Worm (Caenorhabditis elegans) whole organism, early embryonic: Measurements from ENCODE around the gene bca-1.
A peak's percentile ranks its signal among the peaks of the same experiment; 100 is the strongest.

Experiments used
- B0310.2 ChIP-seq: sonication (generic microtip); optimal IDR thresholded peaks from 2 replicates; lab custom pipeline; 2016; ENCODE audit warnings: mild to moderate bottlenecking, missing genetic modification characterization, missing compliant biosample characterization
- F13C5.2 ChIP-seq: sonication (generic microtip); optimal IDR thresholded peaks from 2 replicates; lab custom pipeline; 2017; ENCODE audit warnings: mild to moderate bottlenecking, missing genetic modification characterization, inconsistent platforms, missing compliant biosample characterization
- aly-1 ChIP-seq: sonication (generic microtip); optimal IDR thresholded peaks from 2 replicates; lab custom pipeline; 2016; ENCODE audit warnings: missing genetic modification characterization, missing compliant biosample characterization
- ama-1 ChIP-seq: fragments of 150-350 bp; optimal IDR thresholded peaks from 2 replicates; lab custom pipeline; 2014
- ceh-13 ChIP-seq: fragments of 200-800 bp; sonication (Bioruptor generic); optimal IDR thresholded peaks from 2 replicates; lab custom pipeline; 2018; ENCODE audit warnings: mild to moderate bottlenecking, missing genetic modification characterization, missing compliant biosample characterization
- ceh-36 ChIP-seq: sonication (generic microtip); optimal IDR thresholded peaks from 2 replicates; lab custom pipeline; 2016; ENCODE audit warnings: missing genetic modification characterization, inconsistent platforms, missing compliant biosample characterization
- ets-7 ChIP-seq: sonication (generic microtip); optimal IDR thresholded peaks from 2 replicates; lab custom pipeline; 2016; ENCODE audit warnings: missing genotype, missing genetic modification characterization, missing compliant biosample characterization
- flt-1 ChIP-seq: fragments of 200-800 bp; sonication (Bioruptor generic); IDR thresholded peaks from 2 replicates; pipeline ENCODE4 v1.3.6; 2022; ENCODE audit warnings: missing genetic modification characterization, missing compliant biosample characterization
- hmbx-1 ChIP-seq: sonication (generic microtip); optimal IDR thresholded peaks from 2 replicates; lab custom pipeline; 2016; ENCODE audit warnings: mild to moderate bottlenecking, missing genetic modification characterization, missing compliant biosample characterization
- hmg-4 ChIP-seq: fragments of 200-800 bp; sonication (Bioruptor generic); optimal IDR thresholded peaks from 2 replicates; lab custom pipeline; 2018; ENCODE audit warnings: mild to moderate bottlenecking, missing genetic modification characterization, missing compliant biosample characterization
- hnd-1 ChIP-seq: sonication (generic microtip); optimal IDR thresholded peaks from 2 replicates; lab custom pipeline; 2016; ENCODE audit warnings: missing genetic modification characterization, missing compliant biosample characterization
- pes-1 ChIP-seq: fragments of 200-800 bp; sonication (Bioruptor generic); IDR thresholded peaks from 2 replicates; pipeline ENCODE4 v1.3.6; 2022; ENCODE audit warnings: missing genetic modification reagents, missing genetic modification characterization, missing compliant biosample characterization
- scrt-1 ChIP-seq: fragments of 200-800 bp; sonication (Bioruptor generic); IDR thresholded peaks from 2 replicates; pipeline ENCODE4 v1.3.6; 2022; ENCODE audit warnings: missing genetic modification characterization, missing compliant biosample characterization
- sea-1 ChIP-seq: fragments of 200-800 bp; sonication (Bioruptor generic); conservative IDR thresholded peaks from 2 replicates; pipeline ENCODE4 v1.3.6; 2022; ENCODE audit warnings: missing genetic modification characterization, missing compliant biosample characterization
- tbx-11 ChIP-seq: fragments of 200-800 bp; sonication (Bioruptor generic); IDR thresholded peaks from 2 replicates; pipeline ENCODE4 v1.3.6; 2022; ENCODE audit warnings: missing genetic modification characterization, missing compliant biosample characterization
- tbx-37 ChIP-seq: fragments of 200-800 bp; sonication (Bioruptor generic); conservative IDR thresholded peaks from 2 replicates; pipeline ENCODE4 v1.3.6; 2022; ENCODE audit warnings: missing genetic modification reagents, missing genetic modification characterization, missing compliant biosample characterization
- tra-4 ChIP-seq: sonication (generic microtip); optimal IDR thresholded peaks from 2 replicates; lab custom pipeline; 2017; ENCODE audit warnings: missing genetic modification characterization, missing compliant biosample characterization

The bca-1 gene

DNA sequence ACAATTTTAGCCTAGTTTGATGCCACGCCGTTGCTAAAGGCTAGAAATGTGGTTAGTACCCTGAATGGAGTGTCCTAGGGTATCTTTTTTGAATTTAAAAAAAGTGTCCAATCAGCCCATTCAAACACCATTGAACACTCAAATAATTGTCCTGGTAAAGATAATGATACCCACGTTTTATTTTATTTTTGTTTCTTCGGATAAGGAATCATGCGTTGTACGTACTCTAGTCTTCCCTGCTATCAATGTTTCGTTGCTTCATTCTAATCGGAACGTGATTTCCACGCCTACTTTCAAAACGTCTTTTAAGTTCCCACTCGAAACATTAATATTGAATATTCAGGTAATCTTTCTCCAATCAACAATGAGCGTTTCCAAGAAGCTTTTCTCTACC lies 36.1 kb upstream of the bca-1 start, which contains the start of gene got-2.2:
TSS of gene got-2.2 (plus strand) at position 344 of the 394 bp plus-strand sequence.
- TF ChIP-seq B0310.2 (tag; lab: Kevin White, UChicago) = no peak
- TF ChIP-seq ets-7 (tag; lab: Kevin White, UChicago) = no peak
- no peak for TF ChIP-seq hmbx-1 (tag; lab: Kevin White, UChicago)
- TF ChIP-seq flt-1 = no peak
- no peak for TF ChIP-seq hnd-1 (tag; lab: Kevin White, UChicago)
- TF ChIP-seq aly-1 = no peak
- TF ChIP-seq scrt-1 (GFP tag; lab: Robert Waterston, UW) = no peak
- TF ChIP-seq hmg-4 (GFP tag; lab: Kevin White, UChicago) = no peak
- TF ChIP-seq tbx-37 = no peak
- TF ChIP-seq sea-1 = no peak
- TF ChIP-seq ceh-36 (tag; lab: Kevin White, UChicago) = no peak
- TF ChIP-seq tbx-11 (GFP tag; lab: Robert Waterston, UW) = no peak
- TF ChIP-seq ceh-13 (GFP tag; lab: Kevin White, UChicago) = no peak
- no peak for TF ChIP-seq ama-1 (lab: Kevin White, UChicago)

DNA sequence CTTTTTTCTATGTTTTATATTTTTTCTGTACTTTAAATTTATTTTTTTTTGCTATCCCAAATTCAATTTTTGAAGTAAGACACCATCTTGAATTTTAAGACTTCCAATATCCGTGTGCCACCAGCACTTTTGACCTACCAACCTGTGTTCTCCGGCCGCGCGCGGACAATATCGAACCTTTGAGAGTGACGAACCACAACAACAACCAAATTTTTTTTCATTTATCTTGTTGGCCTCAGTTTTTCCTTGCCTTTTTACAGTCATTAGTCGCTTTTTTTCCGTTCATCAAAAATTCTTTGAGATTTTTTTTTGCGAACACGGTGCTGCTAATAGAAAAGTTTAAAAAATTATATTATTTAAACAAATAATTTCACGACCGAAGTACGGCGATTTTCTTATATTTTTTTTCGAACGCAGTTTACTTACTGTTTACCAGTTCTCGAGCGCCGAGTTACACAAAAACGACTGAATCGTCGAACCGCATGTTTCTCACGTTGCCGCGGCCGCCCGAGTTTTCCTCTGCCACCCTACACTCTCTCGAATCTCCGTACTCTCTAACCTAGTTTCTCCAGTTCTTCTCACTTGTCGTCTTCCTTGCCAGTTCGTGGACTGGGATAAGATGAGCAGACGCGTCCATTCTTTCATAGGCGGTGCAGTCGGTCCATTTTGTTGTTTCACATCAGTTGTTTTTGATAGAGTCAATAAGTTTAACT lies 35.5 kb upstream of the bca-1 start:
- TF ChIP-seq hmbx-1 (tag; lab: Kevin White, UChicago) (no peak), hmg-4 (GFP tag; lab: Kevin White, UChicago) (peak; percentile 20), flt-1 (no peak), B0310.2 (tag; lab: Kevin White, UChicago) (no peak), ets-7 (tag; lab: Kevin White, UChicago) (no peak), ceh-36 (tag; lab: Kevin White, UChicago) (no peak), tra-4 (tag; lab: Kevin White, UChicago) (no peak), sea-1 (no peak), F13C5.2 (no peak)

DNA sequence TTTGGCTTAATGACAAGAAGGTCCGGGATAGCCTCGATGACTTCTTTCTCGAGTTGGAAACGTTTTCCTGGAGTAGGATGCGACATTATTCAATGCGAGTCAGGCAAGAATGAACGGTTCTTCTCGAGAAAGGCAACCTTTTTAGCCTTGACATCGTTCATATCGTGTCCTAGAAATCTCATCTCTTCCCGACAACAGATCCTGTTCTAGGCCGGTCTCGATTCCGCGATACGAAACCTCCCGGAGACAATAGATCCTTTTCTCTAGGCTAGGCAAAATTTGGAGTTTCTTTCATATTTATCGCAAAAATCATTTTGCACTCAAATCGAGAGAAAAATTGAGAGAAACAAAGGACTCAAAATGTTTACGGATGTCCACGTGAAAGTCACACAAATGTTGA lies 34.4 kb upstream of the bca-1 start, which contains the start of gene rml-3:
TSS of gene rml-3 (minus strand) at position 93 of the 400 bp plus-strand sequence.
- no peak for TF ChIP-seq tbx-37
- TF ChIP-seq hnd-1 (tag; lab: Kevin White, UChicago) = no peak
- no peak for TF ChIP-seq hmbx-1 (tag; lab: Kevin White, UChicago)
- TF ChIP-seq sea-1 = no peak
- TF ChIP-seq pes-1 (GFP tag; lab: Robert Waterston, UW) = no peak
- TF ChIP-seq ets-7 (tag; lab: Kevin White, UChicago) = no peak
- no peak for TF ChIP-seq flt-1
- TF ChIP-seq hmg-4 (GFP tag; lab: Kevin White, UChicago) = no peak
- no peak for TF ChIP-seq B0310.2 (tag; lab: Kevin White, UChicago)
- TF ChIP-seq ama-1 (lab: Kevin White, UChicago) = no peak
- no peak for TF ChIP-seq F13C5.2
- no peak for TF ChIP-seq tbx-11 (GFP tag; lab: Robert Waterston, UW)
- TF ChIP-seq tra-4 (tag; lab: Kevin White, UChicago) = no peak
- no peak for TF ChIP-seq ceh-36 (tag; lab: Kevin White, UChicago)
- TF ChIP-seq scrt-1 (GFP tag; lab: Robert Waterston, UW) = no peak
- no peak for TF ChIP-seq ceh-13 (GFP tag; lab: Kevin White, UChicago)
- TF ChIP-seq aly-1 = no peak

DNA sequence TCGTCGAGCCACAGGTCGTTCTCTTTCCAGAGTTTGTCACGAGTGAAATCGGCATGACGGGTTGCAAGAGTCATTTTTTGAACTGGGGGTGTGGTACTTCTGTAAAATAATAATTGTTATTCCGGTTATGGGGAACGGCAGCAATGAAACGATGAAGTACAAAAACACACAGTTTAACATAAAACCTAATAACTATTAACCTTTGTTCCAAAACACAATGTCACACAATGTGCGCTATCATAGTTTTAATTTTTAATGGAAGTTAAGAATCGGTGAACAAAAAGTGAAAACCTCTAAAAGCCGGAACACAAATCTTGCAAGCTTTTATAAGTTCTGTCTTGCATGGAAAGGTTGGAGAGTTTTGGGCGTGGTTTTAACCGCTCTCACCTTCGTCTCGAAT lies 30.9 kb upstream of the bca-1 start, which contains the start of gene hsp-43:
TSS of gene hsp-43 (minus strand) at position 101 of the 400 bp plus-strand sequence.
- TF ChIP-seq tbx-37 = no peak
- TF ChIP-seq hmg-4 (GFP tag; lab: Kevin White, UChicago) = no peak
- TF ChIP-seq tbx-11 (GFP tag; lab: Robert Waterston, UW) = no peak
- no peak for TF ChIP-seq hnd-1 (tag; lab: Kevin White, UChicago)
- TF ChIP-seq ama-1 (lab: Kevin White, UChicago) = no peak
- TF ChIP-seq hmbx-1 (tag; lab: Kevin White, UChicago) = no peak
- no peak for TF ChIP-seq scrt-1 (GFP tag; lab: Robert Waterston, UW)

DNA sequence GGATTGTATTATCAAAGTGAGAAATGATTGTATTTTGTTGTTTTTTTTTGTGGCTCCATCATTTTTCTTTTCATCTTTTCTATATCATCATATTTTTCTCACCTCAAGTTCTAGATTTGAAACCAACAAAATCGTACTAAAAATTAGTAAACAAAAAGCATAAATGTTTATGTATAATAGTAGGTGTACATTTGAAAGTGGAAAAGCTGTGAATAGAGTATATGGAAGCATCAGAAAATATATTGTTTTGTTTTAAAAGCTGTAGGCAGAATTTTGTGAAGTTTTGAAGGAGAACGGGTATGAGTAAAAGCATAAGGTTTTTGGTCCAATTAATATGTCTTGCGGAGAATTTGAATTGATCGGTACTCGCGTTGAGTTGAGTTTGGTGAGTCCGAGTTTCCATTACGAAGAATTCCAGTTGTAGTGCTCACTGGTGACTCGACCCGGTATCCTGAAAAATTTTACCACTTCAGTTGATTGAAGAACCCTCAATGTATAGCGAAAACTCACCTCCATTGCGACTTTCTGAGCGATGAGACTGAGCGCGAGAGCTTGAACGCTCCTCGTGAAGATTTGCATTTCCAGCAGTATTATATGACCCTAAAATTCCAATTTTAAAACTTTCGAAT lies 28.6 kb upstream of the bca-1 start, which contains the start of gene C14F11.4:
TSS of gene C14F11.4 (minus strand) at position 51 of the 629 bp plus-strand sequence.
- TF ChIP-seq ceh-13 (GFP tag; lab: Kevin White, UChicago) (no peak), hmbx-1 (tag; lab: Kevin White, UChicago) (no peak), pes-1 (GFP tag; lab: Robert Waterston, UW) (no peak), tbx-37 (no peak), aly-1 (no peak), tbx-11 (GFP tag; lab: Robert Waterston, UW) (no peak), F13C5.2 (no peak), flt-1 (no peak), tra-4 (tag; lab: Kevin White, UChicago) (no peak), ets-7 (tag; lab: Kevin White, UChicago) (no peak), ama-1 (lab: Kevin White, UChicago) (no peak), hnd-1 (tag; lab: Kevin White, UChicago) (no peak), hmg-4 (GFP tag; lab: Kevin White, UChicago) (no peak), scrt-1 (GFP tag; lab: Robert Waterston, UW) (no peak), sea-1 (no peak)

DNA sequence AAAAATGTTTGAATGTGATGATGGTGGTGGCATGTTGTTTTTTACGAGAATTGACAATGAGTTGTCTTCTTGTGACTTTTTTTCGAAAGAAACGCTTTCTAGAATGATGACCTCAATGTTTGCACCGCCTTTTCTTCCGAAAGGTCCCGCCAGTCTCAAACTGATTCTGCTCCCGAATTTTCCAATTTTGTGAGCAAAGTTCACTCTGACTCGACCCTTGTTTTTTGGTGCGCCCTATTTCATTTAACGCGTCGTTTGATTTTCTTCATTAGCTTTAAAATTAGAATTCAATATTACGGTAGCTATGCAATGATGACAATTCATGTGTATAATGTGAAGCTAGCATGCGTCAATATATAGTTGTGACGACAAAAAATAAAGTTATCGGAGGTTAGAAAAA lies 26.1 kb upstream of the bca-1 start, which contains the start of gene lite-1:
TSS of gene lite-1 (minus strand) at position 101 of the 400 bp plus-strand sequence.
- no peak for TF ChIP-seq ets-7 (tag; lab: Kevin White, UChicago)
- no peak for TF ChIP-seq F13C5.2
- TF ChIP-seq ama-1 (lab: Kevin White, UChicago) = no peak
- no peak for TF ChIP-seq scrt-1 (GFP tag; lab: Robert Waterston, UW)
- no peak for TF ChIP-seq tbx-37
- TF ChIP-seq B0310.2 (tag; lab: Kevin White, UChicago) = no peak
- TF ChIP-seq tra-4 (tag; lab: Kevin White, UChicago) = no peak
- TF ChIP-seq pes-1 (GFP tag; lab: Robert Waterston, UW) = no peak
- no peak for TF ChIP-seq tbx-11 (GFP tag; lab: Robert Waterston, UW)
- no peak for TF ChIP-seq ceh-13 (GFP tag; lab: Kevin White, UChicago)
- no peak for TF ChIP-seq aly-1
- TF ChIP-seq hmbx-1 (tag; lab: Kevin White, UChicago) = no peak
- no peak for TF ChIP-seq hmg-4 (GFP tag; lab: Kevin White, UChicago)
- TF ChIP-seq sea-1 = no peak
- TF ChIP-seq hnd-1 (tag; lab: Kevin White, UChicago) = no peak
- TF ChIP-seq flt-1 = no peak
- TF ChIP-seq ceh-36 (tag; lab: Kevin White, UChicago) = no peak
